Fruit fly (Drosophila melanogaster) whole organism, embryonic: ENCODE results near the gene CG15878.

ENCODE experiments used
- Aef1 ChIP-seq: fragments of 200-800 bp; sonication (Bioruptor generic); IDR thresholded peaks from 3 replicates; pipeline ENCODE4 v1.3.6; 2022; ENCODE audit warnings: missing biosample characterization, missing genetic modification characterization
- Antp ChIP-seq: fragments of 200-800 bp; sonication (Bioruptor generic); optimal IDR thresholded peaks from 3 replicates; lab custom pipeline; 2016; ENCODE audit warnings: missing biosample characterization, missing genetic modification characterization
- C15 ChIP-seq: fragments of 200-800 bp; sonication (Bioruptor generic); IDR thresholded peaks from 3 replicates; pipeline ENCODE4 v1.3.6; 2022; ENCODE audit warnings: missing biosample characterization, missing genetic modification characterization
- CG1024 ChIP-seq: fragments of 200-800 bp; sonication (Bioruptor generic); IDR thresholded peaks from 2 replicates; pipeline ENCODE4 v1.3.6; 2022; ENCODE audit warnings: missing biosample characterization, missing genetic modification characterization
- CG10959 ChIP-seq: fragments of 200-800 bp; sonication (Bioruptor generic); IDR thresholded peaks from 2 replicates; pipeline ENCODE4 v1.3.6; 2022; ENCODE audit warnings: missing biosample characterization, missing genetic modification characterization
- CG11247 ChIP-seq: fragments of 200-800 bp; sonication (Bioruptor generic); IDR thresholded peaks from 2 replicates; pipeline ENCODE4 v1.3.6; 2022; ENCODE audit warnings: missing biosample characterization, missing genetic modification characterization
- CG12219 ChIP-seq: fragments of 200-800 bp; sonication (Bioruptor generic); optimal IDR thresholded peaks from 3 replicates; lab custom pipeline; 2018; ENCODE audit warnings: missing biosample characterization, mild to moderate bottlenecking, missing genetic modification characterization
- CG12942 ChIP-seq: fragments of 200-800 bp; sonication (Bioruptor generic); optimal IDR thresholded peaks from 3 replicates; lab custom pipeline; 2016; ENCODE audit warnings: missing biosample characterization, missing genetic modification characterization
- CG17829 ChIP-seq: fragments of 200-800 bp; optimal IDR thresholded peaks from 2 replicates; lab custom pipeline; 2019; ENCODE audit warnings: missing biosample characterization, mild to moderate bottlenecking, missing genetic modification characterization, moderate library complexity
- CG2875 ChIP-seq: fragments of 200-800 bp; sonication (Bioruptor generic); optimal IDR thresholded peaks from 2 replicates; lab custom pipeline; 2017; ENCODE audit warnings: missing biosample characterization, mild to moderate bottlenecking, missing genetic modification characterization, missing genetic modification reagents
- CG3281 ChIP-seq: fragments of 200-800 bp; sonication (Bioruptor generic); optimal IDR thresholded peaks from 3 replicates; lab custom pipeline; 2017; ENCODE audit warnings: missing biosample characterization, mild to moderate bottlenecking, missing genetic modification characterization
- CG6854 ChIP-seq: fragments of 200-800 bp; sonication (Bioruptor generic); optimal IDR thresholded peaks from 3 replicates; lab custom pipeline; 2017; ENCODE audit warnings: missing biosample characterization, mild to moderate bottlenecking, missing genetic modification characterization
- CG7987 ChIP-seq: fragments of 200-800 bp; sonication (Bioruptor generic); optimal IDR thresholded peaks from 2 replicates; lab custom pipeline; 2018; ENCODE audit warnings: missing biosample characterization, mild to moderate bottlenecking, missing genetic modification characterization, moderate library complexity
- CG8765 ChIP-seq: fragments of 200-800 bp; sonication (Bioruptor generic); IDR thresholded peaks from 2 replicates; pipeline ENCODE4 v1.3.6; 2022; ENCODE audit warnings: missing biosample characterization, missing genetic modification characterization
- CG9932 ChIP-seq: fragments of 200-800 bp; sonication (Bioruptor generic); IDR thresholded peaks from 2 replicates; pipeline ENCODE4 v1.3.6; 2022; ENCODE audit warnings: missing biosample characterization, missing genetic modification characterization
- Dbx ChIP-seq: fragments of 200-800 bp; sonication (Bioruptor generic); IDR thresholded peaks from 3 replicates; pipeline ENCODE4 v1.3.6; 2022; ENCODE audit warnings: missing biosample characterization, missing genetic modification characterization
- Dfd ChIP-seq, 2 experiments: fragments of >200 bp; optimal IDR thresholded peaks; 2 replicates each; lab custom pipeline; 2017; ENCODE audit warnings: missing biosample characterization in 2 of 2, missing genetic modification characterization in 2 of 2
- Dip3 ChIP-seq: fragments of 200-800 bp; sonication (Bioruptor generic); optimal IDR thresholded peaks from 3 replicates; lab custom pipeline; 2016; ENCODE audit warnings: missing biosample characterization, missing genetic modification characterization
- HLH3B ChIP-seq: fragments of 200-800 bp; sonication (Bioruptor generic); IDR thresholded peaks from 2 replicates; pipeline ENCODE4 v1.3.6; 2022; ENCODE audit warnings: missing biosample characterization, missing genetic modification characterization
- HLHmδ ChIP-seq: fragments of 200-800 bp; sonication (Bioruptor generic); optimal IDR thresholded peaks from 2 replicates; lab custom pipeline; 2018; ENCODE audit warnings: missing biosample characterization, mild to moderate bottlenecking, missing genetic modification characterization, moderate library complexity
- HmgD ChIP-seq: fragments of 200-800 bp; sonication (Bioruptor generic); optimal IDR thresholded peaks from 3 replicates; lab custom pipeline; 2016; ENCODE audit warnings: missing biosample characterization, missing genetic modification characterization
- HmgZ ChIP-seq: fragments of 200-800 bp; sonication (Bioruptor generic); optimal IDR thresholded peaks from 2 replicates; lab custom pipeline; 2018; ENCODE audit warnings: missing biosample characterization, mild to moderate bottlenecking, missing genetic modification characterization
- Med ChIP-seq: fragments of 200-800 bp; sonication (Bioruptor generic); peaks from one replicate; lab custom pipeline; 2016; ENCODE audit warnings: missing biosample characterization, missing genetic modification characterization, mild to moderate bottlenecking, inconsistent platforms, moderate library complexity
- NC2α ChIP-seq: fragments of 200-800 bp; sonication (Bioruptor generic); optimal IDR thresholded peaks from 2 replicates; lab custom pipeline; 2016; ENCODE audit warnings: missing biosample characterization, missing genetic modification characterization
- NC2β ChIP-seq: fragments of 200-800 bp; sonication (Bioruptor generic); optimal IDR thresholded peaks from 2 replicates; lab custom pipeline; 2016; ENCODE audit warnings: missing biosample characterization, missing genetic modification characterization
- Sox100B ChIP-seq: fragments of 200-800 bp; sonication (Bioruptor generic); optimal IDR thresholded peaks from 3 replicates; lab custom pipeline; 2018; ENCODE audit warnings: missing biosample characterization, mild to moderate bottlenecking, missing genetic modification characterization
- Ssrp ChIP-seq: fragments of 200-800 bp; sonication (Bioruptor generic); optimal IDR thresholded peaks from 2 replicates; lab custom pipeline; 2018; ENCODE audit warnings: missing biosample characterization, mild to moderate bottlenecking, missing genetic modification characterization, moderate library complexity
- Xrp1 ChIP-seq: fragments of 200-800 bp; sonication (Bioruptor generic); IDR thresholded peaks from 2 replicates; pipeline ENCODE4 v1.3.6; 2022; ENCODE audit warnings: missing biosample characterization, missing genetic modification characterization
- ase ChIP-seq: fragments of 200-800 bp; sonication (Bioruptor generic); IDR thresholded peaks from 3 replicates; pipeline ENCODE4 v1.3.6; 2022; ENCODE audit warnings: missing biosample characterization, missing genetic modification characterization
- az2 ChIP-seq: fragments of 200-800 bp; sonication (Bioruptor generic); optimal IDR thresholded peaks from 3 replicates; lab custom pipeline; 2016; ENCODE audit warnings: missing biosample characterization, missing genetic modification characterization
- bcd ChIP-seq: fragments of 200-800 bp; sonication (Bioruptor generic); optimal IDR thresholded peaks from 2 replicates; lab custom pipeline; 2017; ENCODE audit warnings: missing biosample characterization, mild to moderate bottlenecking, missing genetic modification characterization
- btn ChIP-seq: fragments of 200-800 bp; sonication (Bioruptor generic); optimal IDR thresholded peaks from 2 replicates; lab custom pipeline; 2016; ENCODE audit warnings: missing biosample characterization, missing genetic modification characterization
- cas ChIP-seq: fragments of 200-800 bp; sonication (Bioruptor generic); IDR thresholded peaks from 2 replicates; pipeline ENCODE4 v1.3.6; 2022; ENCODE audit warnings: missing biosample characterization, missing genetic modification characterization
- danr ChIP-seq: fragments of 200-800 bp; sonication (Bioruptor generic); IDR thresholded peaks from 2 replicates; pipeline ENCODE4 v1.3.6; 2022; ENCODE audit warnings: missing biosample characterization, missing genetic modification characterization
- esg ChIP-seq: fragments of 200-800 bp; sonication (Bioruptor generic); conservative IDR thresholded peaks from 2 replicates; pipeline ENCODE4 v1.3.6; 2022; ENCODE audit warnings: missing biosample characterization, missing genetic modification characterization
- fd102C ChIP-seq: fragments of 200-800 bp; sonication (Bioruptor generic); optimal IDR thresholded peaks from 2 replicates; lab custom pipeline; 2018; ENCODE audit warnings: missing biosample characterization, mild to moderate bottlenecking, missing genetic modification characterization, moderate library complexity
- ind ChIP-seq: fragments of 200-800 bp; sonication (Bioruptor generic); optimal IDR thresholded peaks from 3 replicates; lab custom pipeline; 2016; ENCODE audit warnings: missing biosample characterization, missing genetic modification characterization
- klu ChIP-seq: fragments of 200-800 bp; sonication (Bioruptor generic); IDR thresholded peaks from 2 replicates; pipeline ENCODE4 v1.3.6; 2022; ENCODE audit warnings: missing biosample characterization, missing genetic modification characterization
- lov ChIP-seq, 2 experiments: fragments of 200-800 bp in 1 of 2; fragments of >200 bp in 1 of 2; sonication (Bioruptor generic) in 1 of 2; IDR thresholded peaks in 1 of 2; optimal IDR thresholded peaks in 1 of 2; 2 replicates in 1 of 2; 3 replicates in 1 of 2; pipeline versions ENCODE4 v1.3.6 to Lab custom; 2017 to 2022; ENCODE audit warnings: missing biosample characterization in 1 of 2, missing genetic modification characterization in 1 of 2
- mam ChIP-seq: fragments of 200-800 bp; sonication (Bioruptor generic); optimal IDR thresholded peaks from 3 replicates; lab custom pipeline; 2016; ENCODE audit warnings: missing biosample characterization, missing genetic modification characterization
- nerfin-1 ChIP-seq: fragments of 200-800 bp; sonication (Bioruptor generic); optimal IDR thresholded peaks from 3 replicates; lab custom pipeline; 2019; ENCODE audit warnings: missing biosample characterization, mild to moderate bottlenecking, missing genetic modification characterization, moderate library complexity
- nom ChIP-seq: fragments of 200-800 bp; sonication (Bioruptor generic); optimal IDR thresholded peaks from 2 replicates; lab custom pipeline; 2017; ENCODE audit warnings: missing biosample characterization, missing genetic modification characterization, mild to moderate bottlenecking, moderate library complexity, missing genetic modification reagents
- phol ChIP-seq: fragments of 200-800 bp; sonication (Bioruptor generic); optimal IDR thresholded peaks from 3 replicates; lab custom pipeline; 2018; ENCODE audit warnings: missing biosample characterization, mild to moderate bottlenecking, missing genetic modification characterization, moderate library complexity
- pita ChIP-seq: fragments of 200-800 bp; sonication (Bioruptor generic); optimal IDR thresholded peaks from 2 replicates; lab custom pipeline; 2017; ENCODE audit warnings: missing biosample characterization, mild to moderate bottlenecking, missing genetic modification characterization
- run ChIP-seq: fragments of 200-800 bp; sonication (Bioruptor generic); optimal IDR thresholded peaks from 3 replicates; lab custom pipeline; 2018; ENCODE audit warnings: missing biosample characterization, mild to moderate bottlenecking, missing genetic modification characterization
- ttk ChIP-seq: fragments of 200-800 bp; sonication (Bioruptor generic); IDR thresholded peaks from 2 replicates; pipeline ENCODE4 v2.1.2; 2022; ENCODE audit warnings: missing biosample characterization, missing genetic modification characterization
- tup ChIP-seq: fragments of 200-800 bp; sonication (Bioruptor generic); optimal IDR thresholded peaks from 2 replicates; lab custom pipeline; 2016; ENCODE audit warnings: missing biosample characterization, mild to moderate bottlenecking, missing genetic modification characterization, moderate library complexity
- twi ChIP-seq: fragments of 200-800 bp; optimal IDR thresholded peaks from 2 replicates; lab custom pipeline; 2019; ENCODE audit warnings: missing biosample characterization, mild to moderate bottlenecking, missing genetic modification characterization, moderate library complexity
- unc-4 ChIP-seq: fragments of 200-800 bp; sonication (Bioruptor generic); IDR thresholded peaks from 2 replicates; pipeline ENCODE4 v1.3.6; 2022; ENCODE audit warnings: missing biosample characterization, missing genetic modification characterization; ENCODE audit not compliant: partially characterized antibody
- vvl ChIP-seq: fragments of 200-800 bp; sonication (Bioruptor generic); IDR thresholded peaks from 2 replicates; pipeline ENCODE4 v1.3.6; 2022; ENCODE audit warnings: missing biosample characterization, missing genetic modification characterization
- zfh2 ChIP-seq: fragments of 200-800 bp; sonication (Bioruptor generic); optimal IDR thresholded peaks from 2 replicates; lab custom pipeline; 2016; ENCODE audit warnings: missing biosample characterization, missing genetic modification characterization

Gene CG15878

DNA sequence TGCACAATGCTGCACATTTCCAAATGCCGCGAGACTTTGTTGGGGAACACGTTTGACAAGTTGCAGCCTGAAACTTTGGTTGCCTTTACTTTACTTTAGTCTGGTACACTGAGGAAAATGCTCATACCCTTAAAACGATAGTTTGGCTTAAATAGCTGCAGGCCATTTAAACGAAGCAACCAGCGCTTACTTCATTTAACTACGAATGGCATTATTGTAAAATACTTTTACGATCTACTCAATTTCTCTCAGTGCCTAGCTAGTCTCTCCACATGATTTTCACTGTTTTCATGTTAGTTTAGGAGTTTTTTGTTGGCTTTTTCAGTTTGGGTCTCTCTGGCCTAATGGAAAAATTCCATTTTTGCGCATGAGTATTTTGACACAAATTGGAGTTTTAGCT is 50.3 kb downstream of the CG15878 start (continued):
- TF ChIP-seq Xrp1 (GFP tag; lab: Robert Waterston, UW) = peak; percentile 88
- peak; percentile 55 for TF ChIP-seq klu
- TF ChIP-seq Med = peak; percentile 91
- TF ChIP-seq tup (GFP tag; lab: Kevin White, UChicago) = no peak
- peak; percentile 72 for TF ChIP-seq Ssrp
- peak; percentile 83 for TF ChIP-seq btn
- peak; percentile 49 for TF ChIP-seq bcd (GFP tag; lab: Kevin White, UChicago)
- TF ChIP-seq CG17829 (tag; lab: Kevin White, UChicago) = peak; percentile 87
- peak; percentile 62 for TF ChIP-seq mam (GFP tag; lab: Kevin White, UChicago)
- peak; percentile 70 for TF ChIP-seq az2
- TF ChIP-seq lov (optimal IDR thresholded peaks at IDR 0.05; lab: Kevin White, UChicago) = no peak
- TF ChIP-seq lov (GFP tag; IDR thresholded peaks at IDR 0.05; lab: Robert Waterston, UW) = peak; percentile 88
- TF ChIP-seq twi (tag; lab: Kevin White, UChicago) = peak; percentile 16
- TF ChIP-seq CG9932 = 0 out of 2 replicates have a peak, but pooled peaks have one; percentile 10
- TF ChIP-seq CG1024 (GFP tag; lab: Robert Waterston, UW) = peak; percentile 85
- TF ChIP-seq danr = peak; percentile 49; the same call in 1 of the 2 replicates
- no peak for TF ChIP-seq Dbx
- no peak for TF ChIP-seq unc-4 (GFP tag; lab: Robert Waterston, UW)
- no peak for TF ChIP-seq HmgD (GFP tag; lab: Kevin White, UChicago)
- peak; percentile 81 for TF ChIP-seq esg (GFP tag; lab: Robert Waterston, UW)
- TF ChIP-seq NC2α (GFP tag; lab: Kevin White, UChicago) = peak; percentile 7
- peak; percentile 57 for TF ChIP-seq CG2875
- peak; percentile 73 for TF ChIP-seq CG10959 (GFP tag; lab: Robert Waterston, UW)
- no peak for TF ChIP-seq HLHmδ (GFP tag; lab: Kevin White, UChicago)
- TF ChIP-seq nerfin-1 (tag; lab: Kevin White, UChicago) = peak; percentile 75
- TF ChIP-seq NC2β (GFP tag; lab: Kevin White, UChicago) = peak; percentile 19
- peak; percentile 75 for TF ChIP-seq Aef1 (GFP tag; lab: Robert Waterston, UW)
- peak; percentile 71 for TF ChIP-seq CG11247 (GFP tag; lab: Robert Waterston, UW)
- TF ChIP-seq ttk (GFP tag; lab: Robert Waterston, UW) = peak; percentile 89
- peak; percentile 16 for TF ChIP-seq CG6854 (GFP tag; lab: Kevin White, UChicago)
- TF ChIP-seq CG12942 (GFP tag; lab: Kevin White, UChicago) = peak; percentile 27
- no peak for TF ChIP-seq Dip3
- peak; percentile 43 for TF ChIP-seq nom (GFP tag; lab: Kevin White, UChicago)
- no peak for TF ChIP-seq Dfd (GFP tag; optimal IDR thresholded peaks at IDR 0.05; lab: Kevin White, UChicago)
- TF ChIP-seq vvl (GFP tag; lab: Robert Waterston, UW) = peak; percentile 93
- TF ChIP-seq cas = no peak
- TF ChIP-seq zfh2 = no peak
- TF ChIP-seq CG3281 (GFP tag; lab: Kevin White, UChicago) = peak; percentile 27
- TF ChIP-seq CG12219 (GFP tag; lab: Kevin White, UChicago) = peak; percentile 72
- TF ChIP-seq C15 (GFP tag; lab: Robert Waterston, UW) = peak; percentile 43; the same call in 1 of the 3 replicates
- peak; percentile 18 for TF ChIP-seq CG7987 (GFP tag; lab: Kevin White, UChicago)
- TF ChIP-seq run (tag; lab: Kevin White, UChicago) = peak; percentile 19
- TF ChIP-seq CG8765 (GFP tag; lab: Robert Waterston, UW) = peak; percentile 29; the same call in 1 of the 2 replicates
- peak; percentile 40 for TF ChIP-seq HmgZ (tag; lab: Kevin White, UChicago)
- TF ChIP-seq Sox100B (GFP tag; lab: Kevin White, UChicago) = peak; percentile 79
- peak; percentile 80 for TF ChIP-seq ase (GFP tag; lab: Robert Waterston, UW)
- TF ChIP-seq phol (tag; lab: Kevin White, UChicago) = peak; percentile 85
- peak; percentile 66 for TF ChIP-seq Antp (GFP tag; lab: Kevin White, UChicago)
- no peak for TF ChIP-seq fd102C (GFP tag; lab: Kevin White, UChicago)
- no peak for TF ChIP-seq pita (GFP tag; lab: Kevin White, UChicago)
- TF ChIP-seq HLH3B (GFP tag; lab: Robert Waterston, UW) = peak; percentile 88
- TF ChIP-seq ind (GFP tag; lab: Kevin White, UChicago) = peak; percentile 77
